Fruit fly (Drosophila melanogaster) whole organism, pupa: Measurements from ENCODE around the gene SmD2.

ENCODE experiments used
- CG10348 ChIP-seq: fragments of 200-800 bp; sonication (Bioruptor generic); IDR thresholded peaks from 2 replicates; pipeline ENCODE4 v1.3.6; 2022; ENCODE audit warnings: missing biosample characterization, missing genetic modification characterization
- CG14655 ChIP-seq: fragments of 200-800 bp; sonication (Bioruptor generic); optimal IDR thresholded peaks from 3 replicates; lab custom pipeline; 2017; ENCODE audit warnings: mild to moderate bottlenecking, missing biosample characterization, missing genetic modification reagents, missing genetic modification characterization
- CG15710 ChIP-seq: fragments of 200-800 bp; sonication (Bioruptor generic); optimal IDR thresholded peaks from 2 replicates; lab custom pipeline; 2018; ENCODE audit warnings: missing biosample characterization, mild to moderate bottlenecking, missing genetic modification characterization, moderate library complexity
- CG17806 ChIP-seq: fragments of 200-800 bp; sonication (Bioruptor generic); optimal IDR thresholded peaks from 2 replicates; lab custom pipeline; 2018; ENCODE audit warnings: missing biosample characterization, mild to moderate bottlenecking, missing genetic modification characterization, moderate library complexity
- CG8301 ChIP-seq: fragments of 200-800 bp; sonication (Bioruptor generic); optimal IDR thresholded peaks from 2 replicates; lab custom pipeline; 2018; ENCODE audit warnings: missing biosample characterization, mild to moderate bottlenecking, missing genetic modification characterization
- EcR ChIP-seq: fragments of 200-800 bp; sonication (Bioruptor generic); optimal IDR thresholded peaks from 3 replicates; lab custom pipeline; 2019; ENCODE audit warnings: missing biosample characterization, missing genetic modification characterization, mild to moderate bottlenecking, moderate library complexity, missing genetic modification reagents
- Snoo ChIP-seq: fragments of 200-800 bp; sonication (Bioruptor generic); optimal IDR thresholded peaks from 3 replicates; lab custom pipeline; 2017; ENCODE audit warnings: missing biosample characterization, mild to moderate bottlenecking, missing genetic modification characterization, inconsistent platforms
- fd96Ca ChIP-seq: fragments of 200-800 bp; sonication (Bioruptor generic); IDR thresholded peaks from 3 replicates; pipeline ENCODE4 v1.3.6; 2022; ENCODE audit warnings: missing biosample characterization, missing genetic modification characterization
- rn ChIP-seq: fragments of 200-800 bp; sonication (Bioruptor generic); IDR thresholded peaks from 2 replicates; pipeline ENCODE4 v1.3.6; 2022; ENCODE audit warnings: missing biosample characterization, missing genetic modification characterization

- no peak for TF ChIP-seq CG15710
- TF ChIP-seq Snoo (tag; lab: Kevin White, UChicago), result no peak
- no peak for TF ChIP-seq fd96Ca
- TF ChIP-seq CG17806, result no peak
- no peak for TF ChIP-seq CG14655 (GFP tag; lab: Kevin White, UChicago)
- no peak for TF ChIP-seq CG8301 (tag; lab: Kevin White, UChicago)
- no peak for TF ChIP-seq EcR (GFP tag; lab: Kevin White, UChicago)
- TF ChIP-seq rn (GFP tag; lab: Robert Waterston, UW), result no peak
- no peak for TF ChIP-seq CG10348 (GFP tag; lab: Robert Waterston, UW)
Measured at dm6 chr3R:6309676-6310075, 36.0 kb downstream of the SmD2 start, which contains the start of gene CG31560.
